Fruit fly (Drosophila melanogaster) whole organism: ENCODE measurements around the gene fd96Ca.

Experiments
- CG8478 ChIP-seq: fragments of >200 bp; optimal IDR thresholded peaks from 2 replicates; lab custom pipeline; 2018; ENCODE audit warnings: inconsistent platforms
- Dll ChIP-seq: fragments of >200 bp; optimal IDR thresholded peaks from 2 replicates; lab custom pipeline; 2017
- EcR ChIP-seq, 2 experiments: fragments of >200 bp; optimal IDR thresholded peaks; 2 replicates each; lab custom pipeline; 2017; ENCODE audit warnings: missing biosample characterization in 2 of 2, missing genetic modification characterization in 2 of 2, missing genetic modification reagents in 2 of 2
- pan ChIP-seq: fragments of >200 bp; optimal IDR thresholded peaks from 2 replicates; lab custom pipeline; 2017
- usp ChIP-seq: fragments of >200 bp; optimal IDR thresholded peaks from 2 replicates; lab custom pipeline; 2017; ENCODE audit warnings: missing biosample characterization, missing genetic modification characterization, mixed read lengths

- TF ChIP-seq Dll (lab: Kevin White, UChicago) = no peak
- TF ChIP-seq EcR (GFP tag; optimal IDR thresholded peaks at IDR 0.05; lab: Kevin White, UChicago) = no peak
- no peak for TF ChIP-seq CG8478
- TF ChIP-seq pan (lab: Kevin White, UChicago) = no peak
- no peak for TF ChIP-seq usp (GFP tag; lab: Kevin White, UChicago)
These were observed 44.8 kb downstream of the fd96Ca start, which contains the start of the genes Mocs2A, Mocs2B and Clbn for dm6 chr3R:25127231-25127689.
